Fruit fly (Drosophila melanogaster) Kc167 (cell line): ENCODE measurements around the gene zye.

Experiments
- Myc ChIP-seq: fragments of >200 bp; optimal IDR thresholded peaks from 2 replicates; lab custom pipeline; 2017; ENCODE audit warnings: missing external identifiers
- h ChIP-seq: fragments of >200 bp; optimal IDR thresholded peaks from 3 replicates; lab custom pipeline; 2018; ENCODE audit warnings: missing external identifiers
- insv ChIP-seq: fragments of >200 bp; optimal IDR thresholded peaks from 3 replicates; lab custom pipeline; 2018; ENCODE audit warnings: missing external identifiers

DNA sequence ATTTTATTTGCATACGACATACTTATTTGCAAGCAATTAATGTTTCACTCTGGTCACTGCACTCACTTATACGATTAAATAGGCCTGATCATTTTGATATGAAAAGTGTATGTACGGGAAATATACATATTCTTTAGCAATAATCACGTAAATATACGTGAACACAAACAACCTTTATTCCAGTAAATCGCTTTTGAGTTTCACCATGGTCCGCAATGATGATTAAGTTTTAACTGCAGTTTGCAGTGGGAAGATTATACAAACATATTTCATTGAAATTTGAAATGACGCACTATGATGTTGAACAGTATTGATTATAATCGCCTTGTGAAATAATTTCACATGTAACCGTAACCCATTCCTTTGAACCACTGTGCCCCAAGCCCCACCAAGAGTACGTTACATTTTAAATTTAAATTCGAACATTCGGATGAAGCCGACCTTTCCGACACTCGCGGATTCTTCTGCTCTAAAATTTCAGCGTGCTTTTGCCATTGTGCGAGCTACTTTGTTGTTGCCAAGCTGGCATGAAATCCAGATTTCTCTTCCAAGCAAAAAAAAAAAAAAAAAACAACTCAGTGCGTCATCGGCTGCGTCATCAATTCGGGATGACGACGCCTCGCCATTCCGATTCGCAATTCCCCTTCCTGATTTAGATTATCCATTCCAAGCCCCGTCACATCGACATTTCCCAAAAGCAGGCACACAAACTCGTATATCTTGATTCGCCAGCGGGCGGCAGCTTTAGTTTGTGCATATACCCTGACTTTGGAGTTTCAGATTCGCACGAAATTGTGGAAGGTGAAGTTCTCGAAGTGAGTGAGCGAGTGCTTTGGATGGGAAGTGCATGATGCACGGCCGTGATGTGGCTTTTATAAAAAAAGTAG is 9.7 kb upstream of the zye start:
- TF ChIP-seq Myc (lab: Kevin White, UChicago) (no peak), h (lab: Kevin White, UChicago) (no peak), insv (lab: Kevin White, UChicago) (no peak)
